Fruit fly (Drosophila melanogaster): Measurements from ENCODE around the gene Papst2.

dm6 chr3L:17007496-17007895 is 35.1 kb upstream of the Papst2 start:
- TF ChIP-seq Sin3A (optimal IDR thresholded peaks at IDR 0.05) (no peak), insv (optimal IDR thresholded peaks at IDR 0.05) (no peak), ttk (optimal IDR thresholded peaks at IDR 0.05) (no peak), psq (optimal IDR thresholded peaks at IDR 0.05) (no peak), Myc (optimal IDR thresholded peaks at IDR 0.05) (no peak), h (optimal IDR thresholded peaks at IDR 0.05) (no peak)
